Fruit fly (Drosophila melanogaster) whole organism, embryonic: ENCODE data around the gene CG33796.

Source experiments
- Antp ChIP-seq: fragments of 200-800 bp; sonication (Bioruptor generic); optimal IDR thresholded peaks from 3 replicates; lab custom pipeline; 2016; ENCODE audit warnings: missing biosample characterization, missing genetic modification characterization
- B-H1 ChIP-seq: fragments of 200-800 bp; sonication (Bioruptor generic); IDR thresholded peaks from 3 replicates; pipeline ENCODE4 v1.3.6; 2022; ENCODE audit warnings: missing biosample characterization, missing genetic modification characterization
- C15 ChIP-seq: fragments of 200-800 bp; sonication (Bioruptor generic); IDR thresholded peaks from 3 replicates; pipeline ENCODE4 v1.3.6; 2022; ENCODE audit warnings: missing biosample characterization, missing genetic modification characterization
- CG10321 ChIP-seq: fragments of 200-800 bp; sonication (Bioruptor generic); IDR thresholded peaks from 2 replicates; pipeline ENCODE4 v1.3.6; 2022; ENCODE audit warnings: missing biosample characterization, missing genetic modification characterization
- CG10543 ChIP-seq: fragments of 200-800 bp; sonication (Bioruptor generic); optimal IDR thresholded peaks from 3 replicates; lab custom pipeline; 2017; ENCODE audit warnings: missing biosample characterization, mild to moderate bottlenecking, missing genetic modification characterization, moderate library complexity
- CG13624 ChIP-seq: fragments of 200-800 bp; sonication (Bioruptor generic); optimal IDR thresholded peaks from 2 replicates; lab custom pipeline; 2016; ENCODE audit warnings: missing biosample characterization, missing genetic modification characterization
- CG14014 ChIP-seq: fragments of 200-800 bp; sonication (Bioruptor generic); IDR thresholded peaks from 2 replicates; pipeline ENCODE4 v1.3.6; 2022; ENCODE audit warnings: missing biosample characterization, missing genetic modification characterization
- CG15601 ChIP-seq: fragments of 200-800 bp; sonication (Bioruptor generic); optimal IDR thresholded peaks from 3 replicates; lab custom pipeline; 2019; ENCODE audit warnings: missing biosample characterization, mild to moderate bottlenecking, missing genetic modification characterization, moderate library complexity
- CG15696 ChIP-seq: fragments of 200-800 bp; sonication (Bioruptor generic); optimal IDR thresholded peaks from 2 replicates; lab custom pipeline; 2019; ENCODE audit warnings: missing biosample characterization, mild to moderate bottlenecking, missing genetic modification characterization, moderate library complexity
- CG30403 ChIP-seq: fragments of 200-800 bp; sonication (Bioruptor generic); optimal IDR thresholded peaks from 3 replicates; lab custom pipeline; 2016; ENCODE audit warnings: missing biosample characterization, missing genetic modification characterization
- CG31441 ChIP-seq: fragments of 200-800 bp; sonication (Bioruptor generic); IDR thresholded peaks from 2 replicates; pipeline ENCODE4 v1.3.6; 2022; ENCODE audit warnings: missing biosample characterization, missing genetic modification characterization
- CG32532 ChIP-seq: fragments of 200-800 bp; sonication (Bioruptor generic); IDR thresholded peaks from 2 replicates; pipeline ENCODE4 v1.3.6; 2022; ENCODE audit warnings: missing biosample characterization, missing genetic modification characterization
- CG3281 ChIP-seq: fragments of 200-800 bp; sonication (Bioruptor generic); optimal IDR thresholded peaks from 3 replicates; lab custom pipeline; 2017; ENCODE audit warnings: missing biosample characterization, mild to moderate bottlenecking, missing genetic modification characterization
- CG34376 ChIP-seq: fragments of 200-800 bp; sonication (Bioruptor generic); optimal IDR thresholded peaks from 2 replicates; lab custom pipeline; 2018; ENCODE audit warnings: missing biosample characterization, mild to moderate bottlenecking, missing genetic modification characterization
- CG3847 ChIP-seq: fragments of 200-800 bp; sonication (Bioruptor generic); IDR thresholded peaks from 2 replicates; pipeline ENCODE4 v1.3.6; 2022; ENCODE audit warnings: missing biosample characterization, missing genetic modification characterization
- CG4404 ChIP-seq: fragments of 200-800 bp; sonication (Bioruptor generic); IDR thresholded peaks from 2 replicates; pipeline ENCODE4 v1.3.6; 2022; ENCODE audit warnings: missing biosample characterization, missing genetic modification characterization
- CG5953 ChIP-seq: fragments of 200-800 bp; sonication (Bioruptor generic); IDR thresholded peaks from 2 replicates; pipeline ENCODE4 v1.3.6; 2022; ENCODE audit warnings: missing biosample characterization, missing genetic modification characterization
- CG9932 ChIP-seq: fragments of 200-800 bp; sonication (Bioruptor generic); IDR thresholded peaks from 2 replicates; pipeline ENCODE4 v1.3.6; 2022; ENCODE audit warnings: missing biosample characterization, missing genetic modification characterization
- Dad ChIP-seq: fragments of 200-800 bp; sonication (Bioruptor generic); optimal IDR thresholded peaks from 3 replicates; lab custom pipeline; 2016; ENCODE audit warnings: missing biosample characterization, missing genetic modification characterization
- Ets65A ChIP-seq: fragments of 200-800 bp; sonication (Bioruptor generic); peaks from one replicate; lab custom pipeline; 2016; ENCODE audit warnings: missing biosample characterization, missing genetic modification characterization
- Gug ChIP-seq: fragments of 200-800 bp; sonication (Bioruptor generic); IDR thresholded peaks from 4 replicates; pipeline ENCODE4 v1.3.6; 2022; ENCODE audit warnings: missing biosample characterization, missing genetic modification characterization
- HHEX ChIP-seq: fragments of 200-800 bp; sonication (Bioruptor generic); optimal IDR thresholded peaks from 3 replicates; lab custom pipeline; 2017; ENCODE audit warnings: missing biosample characterization, mild to moderate bottlenecking, missing genetic modification characterization, missing genetic modification reagents
- HLH54F ChIP-seq: fragments of 200-800 bp; sonication (Bioruptor generic); optimal IDR thresholded peaks from 3 replicates; lab custom pipeline; 2016; ENCODE audit warnings: missing biosample characterization, missing genetic modification characterization
- HmgZ ChIP-seq: fragments of 200-800 bp; sonication (Bioruptor generic); optimal IDR thresholded peaks from 2 replicates; lab custom pipeline; 2018; ENCODE audit warnings: missing biosample characterization, mild to moderate bottlenecking, missing genetic modification characterization
- MTF-1 ChIP-seq: fragments of 200-800 bp; sonication (Bioruptor generic); optimal IDR thresholded peaks from 2 replicates; lab custom pipeline; 2018; ENCODE audit warnings: missing biosample characterization, mild to moderate bottlenecking, missing genetic modification characterization, borderline replicate concordance
- Med ChIP-seq: fragments of 200-800 bp; sonication (Bioruptor generic); peaks from one replicate; lab custom pipeline; 2016; ENCODE audit warnings: missing biosample characterization, missing genetic modification characterization, mild to moderate bottlenecking, inconsistent platforms, moderate library complexity
- NFAT ChIP-seq: fragments of 200-800 bp; sonication (Bioruptor generic); IDR thresholded peaks from 2 replicates; pipeline ENCODE4 v1.3.6; 2022; ENCODE audit warnings: missing biosample characterization, missing genetic modification characterization
- Nf-YC ChIP-seq: fragments of 200-800 bp; optimal IDR thresholded peaks from 3 replicates; lab custom pipeline; 2019; ENCODE audit warnings: missing biosample characterization, mild to moderate bottlenecking, missing genetic modification characterization, moderate library complexity
- ara ChIP-seq: fragments of 200-800 bp; sonication (Bioruptor generic); IDR thresholded peaks from 2 replicates; pipeline ENCODE4 v1.3.6; 2022; ENCODE audit warnings: missing biosample characterization, missing genetic modification characterization
- cato ChIP-seq: fragments of 200-800 bp; sonication (Bioruptor generic); optimal IDR thresholded peaks from 2 replicates; lab custom pipeline; 2016; ENCODE audit warnings: missing biosample characterization, missing genetic modification characterization, borderline replicate concordance
- cg ChIP-seq: fragments of 200-800 bp; sonication (Bioruptor generic); optimal IDR thresholded peaks from 3 replicates; lab custom pipeline; 2019; ENCODE audit warnings: missing biosample characterization, mild to moderate bottlenecking, missing genetic modification characterization, moderate library complexity
- chinmo ChIP-seq: fragments of 200-800 bp; sonication (Bioruptor generic); IDR thresholded peaks from 4 replicates; pipeline ENCODE4 v1.3.6; 2022; ENCODE audit warnings: missing biosample characterization, missing genetic modification characterization; ENCODE audit not compliant: partially characterized antibody
- corto ChIP-seq: fragments of 200-800 bp; sonication (Bioruptor generic); optimal IDR thresholded peaks from 2 replicates; lab custom pipeline; 2016; ENCODE audit warnings: missing biosample characterization, mild to moderate bottlenecking, missing genetic modification characterization, moderate library complexity
- dan ChIP-seq: fragments of 200-800 bp; sonication (Bioruptor generic); IDR thresholded peaks from 2 replicates; pipeline ENCODE4 v1.3.6; 2022; ENCODE audit warnings: missing biosample characterization, missing genetic modification characterization
- dysf ChIP-seq: fragments of 200-800 bp; sonication (Bioruptor generic); IDR thresholded peaks from 3 replicates; pipeline ENCODE4 v1.3.6; 2022; ENCODE audit warnings: missing biosample characterization, missing genetic modification characterization
- esg ChIP-seq: fragments of 200-800 bp; sonication (Bioruptor generic); conservative IDR thresholded peaks from 2 replicates; pipeline ENCODE4 v1.3.6; 2022; ENCODE audit warnings: missing biosample characterization, missing genetic modification characterization
- exex ChIP-seq: fragments of 200-800 bp; sonication (Bioruptor generic); optimal IDR thresholded peaks from 4 replicates; lab custom pipeline; 2018; ENCODE audit warnings: missing biosample characterization, mild to moderate bottlenecking, missing genetic modification characterization, moderate library complexity
- gce ChIP-seq: fragments of 200-800 bp; sonication (Bioruptor generic); IDR thresholded peaks from 3 replicates; pipeline ENCODE4 v1.3.6; 2022; ENCODE audit warnings: missing biosample characterization, missing genetic modification characterization
- gem ChIP-seq: fragments of 200-800 bp; sonication (Bioruptor generic); optimal IDR thresholded peaks from 2 replicates; lab custom pipeline; 2019; ENCODE audit warnings: missing biosample characterization, mild to moderate bottlenecking, missing genetic modification characterization, moderate library complexity
- gsb ChIP-seq: fragments of 200-800 bp; sonication (Bioruptor generic); IDR thresholded peaks from 2 replicates; pipeline ENCODE4 v1.3.6; 2022; ENCODE audit warnings: missing biosample characterization, missing genetic modification characterization
- ind ChIP-seq: fragments of 200-800 bp; sonication (Bioruptor generic); optimal IDR thresholded peaks from 3 replicates; lab custom pipeline; 2016; ENCODE audit warnings: missing biosample characterization, missing genetic modification characterization
- mirr ChIP-seq: fragments of 200-800 bp; sonication (Bioruptor generic); optimal IDR thresholded peaks from 3 replicates; lab custom pipeline; 2018; ENCODE audit warnings: missing biosample characterization, mild to moderate bottlenecking, missing genetic modification characterization
- nmo ChIP-seq: fragments of 200-800 bp; sonication (Bioruptor generic); optimal IDR thresholded peaks from 2 replicates; lab custom pipeline; 2018; ENCODE audit warnings: missing biosample characterization, mild to moderate bottlenecking, missing genetic modification characterization, moderate library complexity
- nom ChIP-seq: fragments of 200-800 bp; sonication (Bioruptor generic); optimal IDR thresholded peaks from 2 replicates; lab custom pipeline; 2017; ENCODE audit warnings: missing biosample characterization, missing genetic modification characterization, mild to moderate bottlenecking, moderate library complexity, missing genetic modification reagents
- pb ChIP-seq: fragments of 200-800 bp; sonication (Bioruptor generic); optimal IDR thresholded peaks from 3 replicates; lab custom pipeline; 2016; ENCODE audit warnings: missing biosample characterization, missing genetic modification characterization
- phol ChIP-seq: fragments of 200-800 bp; sonication (Bioruptor generic); optimal IDR thresholded peaks from 3 replicates; lab custom pipeline; 2018; ENCODE audit warnings: missing biosample characterization, mild to moderate bottlenecking, missing genetic modification characterization, moderate library complexity
- sisA ChIP-seq: fragments of 200-800 bp; sonication (Bioruptor generic); IDR thresholded peaks from 2 replicates; pipeline ENCODE4 v1.3.6; 2022; ENCODE audit warnings: missing biosample characterization, missing genetic modification characterization
- slbo ChIP-seq: fragments of 200-800 bp; sonication (Bioruptor generic); IDR thresholded peaks from 2 replicates; pipeline ENCODE4 v1.3.6; 2022; ENCODE audit warnings: missing biosample characterization, missing genetic modification characterization
- sr ChIP-seq: fragments of 200-800 bp; sonication (Bioruptor generic); IDR thresholded peaks from 3 replicates; pipeline ENCODE4 v1.3.6; 2022; ENCODE audit warnings: missing biosample characterization, missing genetic modification characterization
- toy ChIP-seq: fragments of 200-800 bp; sonication (Bioruptor generic); IDR thresholded peaks from 2 replicates; pipeline ENCODE4 v1.3.6; 2022; ENCODE audit warnings: missing biosample characterization, missing genetic modification characterization
- unpg ChIP-seq: fragments of 200-800 bp; sonication (Bioruptor generic); optimal IDR thresholded peaks from 3 replicates; lab custom pipeline; 2018; ENCODE audit warnings: missing biosample characterization, mild to moderate bottlenecking, missing genetic modification characterization, moderate library complexity
- zfh2 ChIP-seq: fragments of 200-800 bp; sonication (Bioruptor generic); optimal IDR thresholded peaks from 2 replicates; lab custom pipeline; 2016; ENCODE audit warnings: missing biosample characterization, missing genetic modification characterization

The CG33796 gene

DNA sequence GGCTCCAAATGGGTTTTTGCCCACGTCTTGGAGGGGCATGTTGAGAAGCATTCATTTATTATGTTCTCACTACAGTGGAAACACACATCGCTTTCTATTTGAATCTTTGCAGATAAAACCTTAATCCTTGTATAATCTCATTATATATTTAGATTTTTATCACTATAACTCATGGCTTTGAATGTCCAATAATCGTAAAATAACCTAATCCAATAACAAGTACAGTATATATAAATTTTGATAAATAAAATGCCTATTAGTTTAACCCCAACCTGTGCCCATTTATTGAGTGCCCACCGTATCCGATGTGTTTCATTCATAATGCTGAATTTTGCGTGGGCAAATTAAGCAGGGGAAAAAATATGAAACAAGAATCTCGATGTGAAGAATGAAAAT is 23.4 kb downstream of the CG33796 start (continued):
- peak; percentile 67 for TF ChIP-seq slbo
- TF ChIP-seq HHEX (GFP tag; lab: Kevin White, UChicago) = no peak
- peak; percentile 58 for TF ChIP-seq Nf-YC
- TF ChIP-seq ind = peak; percentile 54
- no peak for TF ChIP-seq sisA (GFP tag; lab: Robert Waterston, UW)
- TF ChIP-seq gsb (GFP tag; lab: Robert Waterston, UW) = peak; percentile 41; the same call in 1 of the 2 replicates
- peak; percentile 70 for TF ChIP-seq CG10543 (GFP tag; lab: Kevin White, UChicago)
- peak; percentile 65 for TF ChIP-seq gem (tag; lab: Kevin White, UChicago)
- no peak for TF ChIP-seq nom
- TF ChIP-seq HmgZ (tag; lab: Kevin White, UChicago) = peak; percentile 24
- peak; percentile 34; the same call in 1 of the 2 replicates for TF ChIP-seq CG31441 (GFP tag; lab: Robert Waterston, UW)
- peak; percentile 70; the same call in 2 of the 3 replicates for TF ChIP-seq dysf (GFP tag; lab: Robert Waterston, UW)
- no peak for TF ChIP-seq ara
- TF ChIP-seq phol (tag; lab: Kevin White, UChicago) = peak; percentile 14
- no peak for TF ChIP-seq gce (GFP tag; lab: Robert Waterston, UW)
- TF ChIP-seq CG3847 (GFP tag; lab: Robert Waterston, UW) = 0 out of 2 replicates have a peak, but pooled peaks have one; percentile 26
- TF ChIP-seq Ets65A (GFP tag; lab: Kevin White, UChicago) = peak; percentile 83
- no peak for TF ChIP-seq C15 (GFP tag; lab: Robert Waterston, UW)
- TF ChIP-seq Gug (GFP tag; lab: Robert Waterston, UW) = 0 out of 4 replicates have a peak, but pooled peaks have one; percentile 13
- TF ChIP-seq zfh2 = peak; percentile 9
- peak; percentile 49 for TF ChIP-seq unpg
- TF ChIP-seq nmo (GFP tag; lab: Kevin White, UChicago) = peak; percentile 14
- no peak for TF ChIP-seq CG15601 (tag; lab: Kevin White, UChicago)
- TF ChIP-seq CG30403 (GFP tag; lab: Kevin White, UChicago) = peak; percentile 44
- no peak for TF ChIP-seq CG15696
- TF ChIP-seq corto = no peak
- 0 out of 2 replicates have a peak, but pooled peaks have one; percentile 8 for TF ChIP-seq esg (GFP tag; lab: Robert Waterston, UW)
- TF ChIP-seq CG13624 (GFP tag; lab: Kevin White, UChicago) = peak; percentile 28
- TF ChIP-seq CG14014 (GFP tag; lab: Robert Waterston, UW) = peak; percentile 43; the same call in 1 of the 2 replicates
- TF ChIP-seq CG32532 = peak; percentile 69
- no peak for TF ChIP-seq CG10321 (GFP tag; lab: Robert Waterston, UW)
- TF ChIP-seq B-H1 = no peak
- no peak for TF ChIP-seq Dad (GFP tag; lab: Kevin White, UChicago)
- TF ChIP-seq CG34376 (GFP tag; lab: Kevin White, UChicago) = peak; percentile 16
- TF ChIP-seq MTF-1 (GFP tag; lab: Kevin White, UChicago) = no peak
- TF ChIP-seq dan (GFP tag; lab: Robert Waterston, UW) = no peak
- TF ChIP-seq cato = no peak
- TF ChIP-seq CG3281 (GFP tag; lab: Kevin White, UChicago) = peak; percentile 53
- no peak for TF ChIP-seq toy (GFP tag; lab: Robert Waterston, UW)

DNA sequence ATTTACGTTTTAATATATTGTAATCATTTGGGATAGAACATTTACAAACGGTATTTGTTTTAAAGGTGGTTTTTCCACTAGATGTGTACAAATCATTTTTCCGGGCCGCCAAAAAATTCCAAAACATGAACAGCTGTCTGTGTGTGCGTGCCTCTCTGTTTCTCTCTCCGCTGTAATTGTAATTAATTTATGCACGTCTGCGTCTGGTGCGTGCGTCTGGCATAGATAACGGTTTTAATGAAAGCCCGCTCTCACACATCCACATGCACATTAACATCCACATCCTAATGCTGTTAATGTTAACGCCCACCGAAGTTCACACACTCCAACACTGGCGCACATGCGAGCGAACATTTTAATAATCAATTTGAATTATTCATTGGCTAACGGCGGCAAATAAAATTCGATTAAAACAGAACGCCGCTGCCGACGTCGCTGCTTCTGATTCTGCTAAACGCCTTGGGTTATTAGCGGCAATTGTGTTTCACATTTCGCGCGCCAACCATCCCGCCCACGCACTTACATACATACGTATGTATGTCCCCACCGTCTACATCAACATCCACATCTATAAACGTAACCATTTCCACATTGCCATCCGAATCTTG is 23.9 kb downstream of the CG33796 start:
- TF ChIP-seq Dad (GFP tag; lab: Kevin White, UChicago) = no peak
- TF ChIP-seq NFAT (GFP tag; lab: Robert Waterston, UW) = no peak
- TF ChIP-seq cg (GFP tag; lab: Kevin White, UChicago) = peak; percentile 40
- no peak for TF ChIP-seq CG4404 (GFP tag; lab: Robert Waterston, UW)
- TF ChIP-seq corto = no peak
- no peak for TF ChIP-seq pb (GFP tag; lab: Kevin White, UChicago)
- peak; percentile 1 for TF ChIP-seq mirr
- TF ChIP-seq chinmo = peak; percentile 84; the same call in 2 of the 4 replicates
- TF ChIP-seq sr (GFP tag; lab: Robert Waterston, UW) = peak; percentile 79
- peak; percentile 69 for TF ChIP-seq Med (GFP tag; lab: Kevin White, UChicago)
- no peak for TF ChIP-seq CG5953 (GFP tag; lab: Robert Waterston, UW)
- no peak for TF ChIP-seq CG31441 (GFP tag; lab: Robert Waterston, UW)
- TF ChIP-seq CG9932 (GFP tag; lab: Robert Waterston, UW) = no peak
- no peak for TF ChIP-seq Antp (GFP tag; lab: Kevin White, UChicago)
- TF ChIP-seq exex = peak; percentile 60
- no peak for TF ChIP-seq CG3281 (GFP tag; lab: Kevin White, UChicago)
- TF ChIP-seq HLH54F = no peak
